Worm (Caenorhabditis elegans): ENCODE measurements around the gene ZK287.1.

ce11 chrV:9661514-9661913, 5.0 kb upstream of the ZK287.1 start, which contains the start of gene pitr-4:
- TF ChIP-seq hmbx-1 (tag; optimal IDR thresholded peaks at IDR 0.05) = no peak
- no peak for TF ChIP-seq flt-1 (GFP tag; IDR thresholded peaks at IDR 0.05)
- no peak for TF ChIP-seq ama-1 (optimal IDR thresholded peaks at IDR 0.05)
- no peak for TF ChIP-seq ceh-36 (tag; optimal IDR thresholded peaks at IDR 0.05)
- no peak for TF ChIP-seq ets-7 (tag; optimal IDR thresholded peaks at IDR 0.05)
- TF ChIP-seq B0310.2 (tag; optimal IDR thresholded peaks at IDR 0.05) = no peak
- TF ChIP-seq scrt-1 (GFP tag; IDR thresholded peaks at IDR 0.05) = no peak
